Worm (Caenorhabditis elegans): ENCODE data around the gene rps-3.
A peak's percentile ranks its signal among the peaks of the same experiment; 100 is the strongest.

rps-3 gene

DNA sequence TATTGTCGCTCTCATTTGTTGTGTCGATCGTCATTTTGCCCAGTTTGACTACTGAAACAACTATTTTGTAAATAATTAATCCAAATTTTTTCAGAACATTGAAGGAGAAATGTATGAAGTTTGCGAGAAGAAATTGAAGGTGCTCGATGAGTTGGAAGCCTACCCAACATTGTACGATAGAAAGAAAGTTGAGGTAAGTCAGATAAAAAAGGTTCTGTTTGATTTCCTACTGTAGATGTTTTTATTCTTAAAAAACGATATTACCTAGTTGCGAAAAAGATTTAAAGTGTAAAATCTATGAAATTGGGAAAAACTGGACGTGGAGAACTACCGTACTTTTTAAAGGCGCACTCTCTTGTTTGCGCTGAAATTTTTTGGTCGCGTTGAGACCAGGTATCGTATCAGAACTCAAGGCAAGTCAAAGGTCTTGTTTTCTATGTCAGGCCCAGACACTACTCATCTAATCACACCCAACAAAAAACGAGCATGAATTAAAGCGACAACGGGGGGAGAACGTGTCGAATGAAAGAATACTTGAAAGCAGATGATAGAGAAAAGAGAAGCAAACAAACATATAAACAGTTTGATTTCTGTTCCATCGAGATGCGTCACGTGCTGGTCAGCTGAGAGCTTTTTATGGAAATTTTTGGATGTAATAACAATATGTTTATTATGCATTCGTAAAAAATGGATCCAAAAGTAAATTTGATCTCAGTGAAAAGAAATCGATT lies 37.9 kb upstream of the rps-3 start, which contains the start of gene efk-1 (continued):
- TF ChIP-seq pha-4 (GFP tag; IDR thresholded peaks at IDR 0.05) (no peak), pha-4 (tag; optimal IDR thresholded peaks at IDR 0.05) (no peak), F10B5.3 (tag; optimal IDR thresholded peaks at IDR 0.05) (no peak), set-16 (GFP tag; IDR thresholded peaks at IDR 0.05) (no peak), zag-1 (tag; optimal IDR thresholded peaks at IDR 0.05) (no peak), ZK546.5 (tag; optimal IDR thresholded peaks at IDR 0.05) (no peak)

DNA sequence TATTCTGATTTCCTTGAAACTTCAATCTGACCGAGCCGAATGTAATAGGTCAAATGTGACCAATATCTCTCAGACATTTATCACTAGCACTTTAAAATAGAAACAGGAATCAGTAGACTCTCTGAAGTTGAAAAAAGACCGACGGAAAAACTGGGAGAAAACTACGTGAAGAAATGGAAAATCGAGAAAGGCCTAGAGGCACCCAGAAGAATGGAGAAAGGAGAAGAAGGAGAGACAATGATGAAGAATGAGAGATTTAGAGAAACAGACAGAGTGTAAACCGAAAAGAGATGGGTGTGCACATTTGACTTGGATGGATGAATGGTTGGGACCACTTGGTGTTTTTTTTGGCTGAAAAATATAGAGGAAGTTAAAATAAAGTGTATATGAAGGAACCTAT lies 36.6 kb upstream of the rps-3 start:
- TF ChIP-seq jun-1 (tag; optimal IDR thresholded peaks at IDR 0.05) (no peak), unc-130 (GFP tag; optimal IDR thresholded peaks at IDR 0.05) (no peak), zag-1 (tag; optimal IDR thresholded peaks at IDR 0.05) (no peak), dmd-6 (GFP tag; IDR thresholded peaks at IDR 0.05) (no peak), lin-38 (GFP tag; IDR thresholded peaks at IDR 0.05) (0 out of 2 replicates have a peak, but pooled peaks have one; percentile 7), lin-39 (tag; optimal IDR thresholded peaks at IDR 0.05) (no peak), lsy-2 (tag; optimal IDR thresholded peaks at IDR 0.05) (peak; percentile 18 to 67), daf-16 (GFP tag; optimal IDR thresholded peaks at IDR 0.05) (peak in 1 of 2 experiments; percentile 76), daf-16 (tag; optimal IDR thresholded peaks at IDR 0.05) (peak; percentile 19), aha-1 (tag) (peak; percentile 51), ceh-20 (GFP tag; IDR thresholded peaks at IDR 0.05) (no peak), vab-7 (GFP tag; IDR thresholded peaks at IDR 0.05) (no peak), snpc-4 (tag; optimal IDR thresholded peaks at IDR 0.05) (no peak), sdz-12 (GFP tag; optimal IDR thresholded peaks at IDR 0.05) (no peak), dmd-9 (GFP tag; IDR thresholded peaks at IDR 0.05) (no peak), ctbp-1 (GFP tag; IDR thresholded peaks at IDR 0.05) (0 out of 2 replicates have a peak, but pooled peaks have one; percentile 7), nhr-76 (tag; optimal IDR thresholded peaks at IDR 0.05) (no peak), egl-27 (tag; optimal IDR thresholded peaks at IDR 0.05) (no peak), dve-1 (tag; optimal IDR thresholded peaks at IDR 0.05; ENCODE audit: insufficient read depth) (no peak), ZK546.5 (tag; optimal IDR thresholded peaks at IDR 0.05) (no peak), ZK337.2 (GFP tag; IDR thresholded peaks at IDR 0.05) (no peak), daf-8 (GFP tag; IDR thresholded peaks at IDR 0.05) (no peak), cey-2 (tag; optimal IDR thresholded peaks at IDR 0.05; ENCODE audit: borderline replicate concordance, insufficient read depth) (no peak), fos-1 (tag; optimal IDR thresholded peaks at IDR 0.05) (no peak), spr-1 (tag; optimal IDR thresholded peaks at IDR 0.05) (no peak), daf-19 (GFP tag; conservative IDR thresholded peaks at IDR 0.05) (no peak), nhr-48 (tag; optimal IDR thresholded peaks at IDR 0.05) (peak; percentile 22), mes-2 (tag; optimal IDR thresholded peaks at IDR 0.05; ENCODE audit: poor library complexity, severe bottlenecking) (no peak), Y75B8A.6 (GFP tag; IDR thresholded peaks at IDR 0.05) (no peak), mep-1 (tag; optimal IDR thresholded peaks at IDR 0.05) (peak; percentile 62), mxl-3 (GFP tag; optimal IDR thresholded peaks at IDR 0.05) (no peak), arid-1 (GFP tag; conservative IDR thresholded peaks at IDR 0.05) (no peak), nhr-102 (tag; optimal IDR thresholded peaks at IDR 0.05) (no peak), snpc-1.2 (GFP tag; IDR thresholded peaks at IDR 0.05) (no peak), hmg-1.1 (GFP tag; IDR thresholded peaks at IDR 0.05) (peak; percentile 68), ces-1 (GFP tag; optimal IDR thresholded peaks at IDR 0.05) (no peak), hlh-30 (tag; optimal IDR thresholded peaks at IDR 0.05; ENCODE audit: insufficient read depth) (peak; percentile 26), daf-12 (tag; optimal IDR thresholded peaks at IDR 0.05) (no peak), nhr-11 (tag; optimal IDR thresholded peaks at IDR 0.05) (peak; percentile 86), nhr-28 (tag; optimal IDR thresholded peaks at IDR 0.05) (peak; percentile 65), tra-1 (GFP tag; IDR thresholded peaks at IDR 0.05) (no peak), F26F4.8 (GFP tag; conservative IDR thresholded peaks at IDR 0.05) (no peak), T20F7.1 (GFP tag; optimal IDR thresholded peaks at IDR 0.05) (peak; percentile 8), nhr-237 (tag; optimal IDR thresholded peaks at IDR 0.05) (no peak), ceh-62 (tag; optimal IDR thresholded peaks at IDR 0.05) (no peak)
